Worm (Caenorhabditis elegans) whole organism, L4 larva: ENCODE data around the gene clec-60.
A peak's percentile ranks its signal among the peaks of the same experiment; 100 is the strongest.

Experiments
- D1046.2 ChIP-seq: fragments of 200-800 bp; sonication (Bioruptor generic); IDR thresholded peaks from 2 replicates; pipeline ENCODE4 v1.3.6; 2022; ENCODE audit warnings: missing genetic modification characterization, missing compliant biosample characterization
- F26F4.8 ChIP-seq: fragments of 200-800 bp; sonication (Bioruptor generic); conservative IDR thresholded peaks from 2 replicates; pipeline ENCODE4 v1.3.6; 2022; ENCODE audit warnings: missing genetic modification characterization, missing compliant biosample characterization
- R02D3.7 ChIP-seq: fragments of 150-350 bp; sonication (generic microtip); optimal IDR thresholded peaks from 3 replicates; lab custom pipeline; 2014; ENCODE audit warnings: missing biosample characterization, missing genetic modification characterization
- T20F7.1 ChIP-seq: fragments of 200-800 bp; sonication (Bioruptor generic); optimal IDR thresholded peaks from 2 replicates; lab custom pipeline; 2018; ENCODE audit warnings: mild to moderate bottlenecking, missing genetic modification characterization, missing compliant biosample characterization
- Y48G9A.11 ChIP-seq: fragments of 200-800 bp; sonication (Bioruptor generic); IDR thresholded peaks from 2 replicates; pipeline ENCODE4 v1.3.6; 2022; ENCODE audit warnings: missing genetic modification reagents, missing genetic modification characterization, missing compliant biosample characterization
- Y75B8A.6 ChIP-seq: fragments of 200-800 bp; sonication (Bioruptor generic); IDR thresholded peaks from 2 replicates; pipeline ENCODE4 v1.3.6; 2022; ENCODE audit warnings: missing genetic modification reagents, missing genetic modification characterization, missing compliant biosample characterization
- ZK337.2 ChIP-seq: fragments of 200-800 bp; sonication (Bioruptor generic); IDR thresholded peaks from 2 replicates; pipeline ENCODE4 v1.3.6; 2022; ENCODE audit warnings: missing genetic modification reagents, missing genetic modification characterization, missing compliant biosample characterization
- aha-1 ChIP-seq: fragments of 150-350 bp; peaks from one replicate; lab custom pipeline; 2014; ENCODE audit warnings: missing biosample characterization, missing genetic modification characterization
- arid-1 ChIP-seq: fragments of 200-800 bp; sonication (Bioruptor generic); conservative IDR thresholded peaks from 2 replicates; pipeline ENCODE4 v1.3.6; 2022; ENCODE audit warnings: missing genetic modification reagents, missing genetic modification characterization, missing compliant biosample characterization
- ceh-20 ChIP-seq: fragments of 200-800 bp; sonication (Bioruptor generic); IDR thresholded peaks from 2 replicates; pipeline ENCODE4 v1.3.6; 2022; ENCODE audit warnings: missing genetic modification reagents, missing genetic modification characterization, missing compliant biosample characterization
- cey-2 ChIP-seq: sonication (generic microtip); optimal IDR thresholded peaks from 3 replicates; lab custom pipeline; 2017; ENCODE audit warnings: missing genetic modification characterization, mild to moderate bottlenecking, missing compliant biosample characterization, antibody characterized with exemption, borderline replicate concordance; ENCODE audit not compliant: insufficient read depth
- daf-12 ChIP-seq: fragments of 150-350 bp; optimal IDR thresholded peaks from 2 replicates; lab custom pipeline; 2014; ENCODE audit warnings: missing biosample characterization, missing genetic modification reagents, missing genetic modification characterization
- daf-19 ChIP-seq: fragments of 200-800 bp; sonication (Bioruptor generic); conservative IDR thresholded peaks from 2 replicates; pipeline ENCODE4 v1.3.6; 2022; ENCODE audit warnings: missing genetic modification characterization, missing compliant biosample characterization
- dmd-6 ChIP-seq: fragments of 200-800 bp; sonication (Bioruptor generic); IDR thresholded peaks from 2 replicates; pipeline ENCODE4 v1.3.6; 2022; ENCODE audit warnings: missing genetic modification reagents, missing genetic modification characterization, missing compliant biosample characterization
- duxl-1 ChIP-seq: sonication (generic microtip); optimal IDR thresholded peaks from 2 replicates; lab custom pipeline; 2016; ENCODE audit warnings: mild to moderate bottlenecking, missing genetic modification characterization, moderate library complexity, missing compliant biosample characterization; ENCODE audit not compliant: poor library complexity
- dve-1 ChIP-seq: sonication (generic microtip); optimal IDR thresholded peaks from 2 replicates; lab custom pipeline; 2017; ENCODE audit warnings: antibody characterized with exemption, mild to moderate bottlenecking, missing genetic modification characterization, missing compliant biosample characterization; ENCODE audit not compliant: insufficient read depth
- egl-27 ChIP-seq: sonication (generic microtip); optimal IDR thresholded peaks from 3 replicates; lab custom pipeline; 2017; ENCODE audit warnings: missing biosample characterization, missing genetic modification reagents, missing genetic modification characterization
- fkh-10 ChIP-seq: fragments of 150-350 bp; optimal IDR thresholded peaks from 2 replicates; lab custom pipeline; 2014; ENCODE audit warnings: missing biosample characterization, missing genetic modification reagents, missing genetic modification characterization
- fos-1 ChIP-seq: fragments of 150-350 bp; optimal IDR thresholded peaks from 2 replicates; lab custom pipeline; 2014; ENCODE audit warnings: missing biosample characterization, missing genetic modification characterization
- gei-8 ChIP-seq: fragments of 200-800 bp; sonication (Bioruptor generic); optimal IDR thresholded peaks from 2 replicates; lab custom pipeline; 2018; ENCODE audit warnings: mild to moderate bottlenecking, missing genetic modification characterization, missing compliant biosample characterization
- hif-1 ChIP-seq, 2 experiments: sonication (generic microtip); optimal IDR thresholded peaks; 2 replicates each; lab custom pipeline; 2016 to 2017; ENCODE audit warnings: missing compliant biosample characterization in 2 of 2, missing genetic modification characterization in 2 of 2, missing genetic modification reagents in 2 of 2, missing genotype in 2 of 2, mild to moderate bottlenecking in 1 of 2
- jun-1 ChIP-seq: fragments of 150-350 bp; optimal IDR thresholded peaks from 2 replicates; lab custom pipeline; 2014; ENCODE audit warnings: missing biosample characterization, missing genetic modification reagents, missing genetic modification characterization
- lin-13 ChIP-seq: fragments of 150-350 bp; optimal IDR thresholded peaks from 2 replicates; lab custom pipeline; 2014; ENCODE audit warnings: missing biosample characterization, missing genetic modification reagents, missing genetic modification characterization
- lin-15B ChIP-seq: fragments of 150-350 bp; sonication (generic microtip); optimal IDR thresholded peaks from 3 replicates; lab custom pipeline; 2014; ENCODE audit warnings: missing biosample characterization, missing genetic modification characterization
- lir-3 ChIP-seq: sonication (generic microtip); optimal IDR thresholded peaks from 2 replicates; lab custom pipeline; 2016; ENCODE audit warnings: mild to moderate bottlenecking, missing genetic modification characterization, missing compliant biosample characterization
- madf-5 ChIP-seq, 2 experiments: fragments of 200-800 bp; sonication (Bioruptor generic); IDR thresholded peaks; 2 replicates each; pipeline ENCODE4 v1.3.6; 2022; ENCODE audit warnings: missing compliant biosample characterization in 2 of 2, missing genetic modification characterization in 2 of 2
- mdl-1 ChIP-seq, 2 experiments: fragments of 150-350 bp in 1 of 2; sonication (generic microtip) in 1 of 2; optimal IDR thresholded peaks; 2 replicates each; lab custom pipeline; 2014 to 2017; ENCODE audit warnings: missing biosample characterization in 2 of 2, missing genetic modification characterization in 2 of 2
- mdt-29 ChIP-seq: fragments of 200-800 bp; sonication (Bioruptor generic); IDR thresholded peaks from 2 replicates; pipeline ENCODE4 v1.3.6; 2022; ENCODE audit warnings: missing genetic modification reagents, missing genetic modification characterization, missing compliant biosample characterization
- mep-1 ChIP-seq: fragments of 150-350 bp; sonication (generic microtip); optimal IDR thresholded peaks from 3 replicates; lab custom pipeline; 2014; ENCODE audit warnings: missing biosample characterization, missing genetic modification characterization
- mes-2 ChIP-seq: sonication (generic microtip); optimal IDR thresholded peaks from 2 replicates; lab custom pipeline; 2016; ENCODE audit warnings: missing genotype, mild to moderate bottlenecking, missing genetic modification characterization, missing compliant biosample characterization; ENCODE audit not compliant: poor library complexity, severe bottlenecking
- mxl-3 ChIP-seq: fragments of 200-800 bp; sonication (Bioruptor generic); optimal IDR thresholded peaks from 2 replicates; lab custom pipeline; 2018; ENCODE audit warnings: mild to moderate bottlenecking, missing genetic modification characterization, missing compliant biosample characterization
- nhr-10 ChIP-seq: fragments of 150-350 bp; optimal IDR thresholded peaks from 2 replicates; lab custom pipeline; 2014; ENCODE audit warnings: missing biosample characterization, missing genetic modification characterization
- nhr-11 ChIP-seq: fragments of 150-350 bp; optimal IDR thresholded peaks from 2 replicates; lab custom pipeline; 2014; ENCODE audit warnings: missing biosample characterization, missing genetic modification characterization
- nhr-111 ChIP-seq: fragments of 200-800 bp; sonication (Bioruptor generic); optimal IDR thresholded peaks from 2 replicates; lab custom pipeline; 2018; ENCODE audit warnings: mild to moderate bottlenecking, missing genetic modification characterization, missing compliant biosample characterization
- nhr-48 ChIP-seq: sonication (generic microtip); optimal IDR thresholded peaks from 2 replicates; lab custom pipeline; 2016; ENCODE audit warnings: mild to moderate bottlenecking, missing genetic modification characterization, missing compliant biosample characterization
- nhr-6 ChIP-seq: fragments of 150-350 bp; optimal IDR thresholded peaks from 2 replicates; lab custom pipeline; 2014; ENCODE audit warnings: missing biosample characterization, missing genetic modification characterization
- nhr-76 ChIP-seq: fragments of 150-350 bp; optimal IDR thresholded peaks from 2 replicates; lab custom pipeline; 2014; ENCODE audit warnings: missing biosample characterization, missing genetic modification characterization
- nhr-77 ChIP-seq: fragments of 150-350 bp; optimal IDR thresholded peaks from 2 replicates; lab custom pipeline; 2014; ENCODE audit warnings: missing biosample characterization, missing genetic modification characterization
- rbr-2 ChIP-seq: sonication (generic microtip); optimal IDR thresholded peaks from 2 replicates; lab custom pipeline; 2016; ENCODE audit warnings: missing genotype, missing genetic modification characterization, missing compliant biosample characterization
- sdz-12 ChIP-seq: fragments of 200-800 bp; sonication (Bioruptor generic); optimal IDR thresholded peaks from 2 replicates; lab custom pipeline; 2018; ENCODE audit warnings: mild to moderate bottlenecking, missing genetic modification characterization, missing compliant biosample characterization
- set-16 ChIP-seq: fragments of 200-800 bp; sonication (Bioruptor generic); IDR thresholded peaks from 2 replicates; pipeline ENCODE4 v1.3.6; 2022; ENCODE audit warnings: missing genetic modification reagents, missing genetic modification characterization, missing compliant biosample characterization
- skn-1 ChIP-seq: fragments of 150-350 bp; optimal IDR thresholded peaks from 2 replicates; lab custom pipeline; 2014; ENCODE audit warnings: missing biosample characterization, missing genetic modification characterization
- spr-1 ChIP-seq: sonication (generic microtip); optimal IDR thresholded peaks from 2 replicates; lab custom pipeline; 2016; ENCODE audit warnings: mild to moderate bottlenecking, missing genetic modification characterization, missing compliant biosample characterization
- spr-3 ChIP-seq: fragments of 200-800 bp; sonication (Bioruptor generic); optimal IDR thresholded peaks from 2 replicates; lab custom pipeline; 2018; ENCODE audit warnings: mild to moderate bottlenecking, missing genetic modification characterization, missing compliant biosample characterization
- zag-1 ChIP-seq: fragments of 150-350 bp; optimal IDR thresholded peaks from 2 replicates; lab custom pipeline; 2014; ENCODE audit warnings: missing biosample characterization, missing genetic modification characterization
- zfp-2 ChIP-seq: sonication (generic microtip); optimal IDR thresholded peaks from 2 replicates; lab custom pipeline; 2016; ENCODE audit warnings: mild to moderate bottlenecking, missing genetic modification characterization, missing compliant biosample characterization
- ztf-7 ChIP-seq: fragments of 150-350 bp; optimal IDR thresholded peaks from 2 replicates; lab custom pipeline; 2014; ENCODE audit warnings: missing biosample characterization, missing genetic modification characterization

The clec-60 gene

ce11 chrII:10449707-10450106 lies 32.0 kb downstream of the clec-60 start, which contains the start of gene lin-56:
Gene lin-56 (plus strand): TSS chrII:10450007.
- no peak for TF ChIP-seq mes-2 (tag; lab: Kevin White, UChicago)
- peak; percentile 54 for TF ChIP-seq aha-1 (tag; lab: Kevin White, UChicago)

- TF ChIP-seq madf-5 (GFP tag; IDR thresholded peaks at IDR 0.05; lab: Robert Waterston, UW) (no peak), hif-1 (tag; optimal IDR thresholded peaks at IDR 0.05; lab: Kevin White, UChicago) (peak in 1 of 2 experiments; percentile 72), D1046.2 (GFP tag; lab: Robert Waterston, UW) (no peak), nhr-11 (tag; lab: Kevin White, UChicago) (peak; percentile 77), mxl-3 (GFP tag; lab: Kevin White, UChicago) (peak; percentile 85), T20F7.1 (GFP tag; lab: Kevin White, UChicago) (peak; percentile 58), nhr-76 (no peak), nhr-6 (tag; lab: Kevin White, UChicago) (no peak), mep-1 (tag; lab: Kevin White, UChicago) (peak; percentile 11), R02D3.7 (no peak), ceh-20 (peak; percentile 27; the same call in 1 of the 2 replicates), Y75B8A.6 (no peak), spr-3 (no peak), jun-1 (tag; lab: Kevin White, UChicago) (peak; percentile 10), nhr-77 (peak; percentile 26), duxl-1 (tag; lab: Kevin White, UChicago) (no peak), ZK337.2 (GFP tag; lab: Robert Waterston, UW) (no peak), nhr-48 (tag; lab: Kevin White, UChicago) (peak; percentile 86), zfp-2 (no peak), daf-12 (tag; lab: Kevin White, UChicago) (no peak), Y48G9A.11 (GFP tag; lab: Robert Waterston, UW) (no peak), gei-8 (GFP tag; lab: Kevin White, UChicago) (peak; percentile 57), zag-1 (tag; lab: Kevin White, UChicago) (no peak), arid-1 (GFP tag; lab: Robert Waterston, UW) (no peak), nhr-10 (tag; lab: Kevin White, UChicago) (peak; percentile 61), lin-15B (no peak), mes-2 (tag; lab: Kevin White, UChicago) (peak; percentile 42), lin-13 (no peak), egl-27 (tag; lab: Kevin White, UChicago) (no peak), fkh-10 (GFP tag; lab: Kevin White, UChicago) (no peak), spr-1 (no peak), fos-1 (tag; lab: Kevin White, UChicago) (no peak), lir-3 (tag; lab: Kevin White, UChicago) (no peak), mdl-1 (tag; optimal IDR thresholded peaks at IDR 0.05; lab: Kevin White, UChicago) (peak; percentile 48 to 92), daf-19 (GFP tag; lab: Robert Waterston, UW) (no peak), ztf-7 (tag; lab: Kevin White, UChicago) (no peak), dve-1 (peak; percentile 42), skn-1 (tag; lab: Kevin White, UChicago) (no peak), dmd-6 (GFP tag; lab: Robert Waterston, UW) (peak; percentile 94), rbr-2 (tag; lab: Kevin White, UChicago) (no peak), mdt-29 (peak; percentile 26; the same call in 1 of the 2 replicates), F26F4.8 (GFP tag; lab: Robert Waterston, UW) (no peak), sdz-12 (GFP tag; lab: Kevin White, UChicago) (no peak), nhr-111 (GFP tag; lab: Kevin White, UChicago) (no peak), cey-2 (tag; lab: Kevin White, UChicago) (peak; percentile 49), set-16 (GFP tag; lab: Robert Waterston, UW) (no peak)
Observed at ce11 chrII:10447348-10448316, 34.0 kb downstream of the clec-60 start, which contains the start of gene ZK673.2. Gene ZK673.2 (plus strand): TSS chrII:10448266.
